Worm (Caenorhabditis elegans) whole organism, late embryonic: ENCODE measurements around the gene srh-131.

Experiments used
- C08G9.2 ChIP-seq: sonication (generic microtip); optimal IDR thresholded peaks from 2 replicates; lab custom pipeline; 2016; ENCODE audit warnings: mild to moderate bottlenecking, missing genetic modification characterization, moderate library complexity, missing compliant biosample characterization
- F13H6.1 ChIP-seq: sonication (generic microtip); optimal IDR thresholded peaks from 2 replicates; lab custom pipeline; 2016; ENCODE audit warnings: missing genetic modification characterization, missing compliant biosample characterization
- Y22D7AL.16 ChIP-seq: sonication (generic microtip); optimal IDR thresholded peaks from 2 replicates; lab custom pipeline; 2016; ENCODE audit warnings: missing genetic modification characterization, missing compliant biosample characterization
- ama-1 ChIP-seq: fragments of 150-350 bp; optimal IDR thresholded peaks from 2 replicates; lab custom pipeline; 2014
- ceh-14 ChIP-seq: sonication (generic microtip); optimal IDR thresholded peaks from 2 replicates; lab custom pipeline; 2016; ENCODE audit warnings: missing genotype, missing genetic modification characterization, missing compliant biosample characterization
- ceh-18 ChIP-seq: sonication (generic microtip); optimal IDR thresholded peaks from 2 replicates; lab custom pipeline; 2016; ENCODE audit warnings: missing genetic modification characterization, missing compliant biosample characterization
- ceh-19 ChIP-seq: fragments of 200-800 bp; sonication (Bioruptor generic); optimal IDR thresholded peaks from 2 replicates; lab custom pipeline; 2018; ENCODE audit warnings: mild to moderate bottlenecking, missing genetic modification characterization, missing compliant biosample characterization
- ceh-30 ChIP-seq: fragments of 150-350 bp; optimal IDR thresholded peaks from 2 replicates; lab custom pipeline; 2014; ENCODE audit warnings: missing biosample characterization, missing genetic modification characterization
- ceh-34 ChIP-seq: sonication (generic microtip); optimal IDR thresholded peaks from 2 replicates; lab custom pipeline; 2016; ENCODE audit warnings: mild to moderate bottlenecking, missing genetic modification characterization, missing compliant biosample characterization
- ceh-45 ChIP-seq: fragments of 200-800 bp; sonication (Bioruptor generic); IDR thresholded peaks from 2 replicates; pipeline ENCODE4 v1.3.6; 2022; ENCODE audit warnings: missing genetic modification reagents, missing genetic modification characterization, missing compliant biosample characterization
- ceh-48 ChIP-seq: sonication (generic microtip); optimal IDR thresholded peaks from 2 replicates; lab custom pipeline; 2016; ENCODE audit warnings: missing genetic modification characterization, inconsistent platforms, missing compliant biosample characterization
- ets-4 ChIP-seq: sonication (generic microtip); optimal IDR thresholded peaks from 2 replicates; lab custom pipeline; 2016; ENCODE audit warnings: missing genetic modification characterization, missing compliant biosample characterization
- eyg-1 ChIP-seq: sonication (generic microtip); optimal IDR thresholded peaks from 2 replicates; lab custom pipeline; 2016; ENCODE audit warnings: missing genotype, missing genetic modification characterization, missing compliant biosample characterization
- fkh-6 ChIP-seq: sonication (generic microtip); optimal IDR thresholded peaks from 2 replicates; lab custom pipeline; 2016; ENCODE audit warnings: missing genetic modification characterization, missing compliant biosample characterization
- gmeb-2 ChIP-seq: sonication (generic microtip); optimal IDR thresholded peaks from 2 replicates; lab custom pipeline; 2016; ENCODE audit warnings: missing genetic modification characterization, inconsistent platforms, missing compliant biosample characterization
- hlh-15 ChIP-seq: sonication (generic microtip); optimal IDR thresholded peaks from 2 replicates; lab custom pipeline; 2016; ENCODE audit warnings: missing genetic modification characterization, missing compliant biosample characterization
- hlh-6 ChIP-seq: sonication (generic microtip); optimal IDR thresholded peaks from 2 replicates; lab custom pipeline; 2016; ENCODE audit warnings: missing genotype, missing genetic modification characterization, missing compliant biosample characterization
- hlh-8 ChIP-seq: sonication (generic microtip); optimal IDR thresholded peaks from 2 replicates; lab custom pipeline; 2016; ENCODE audit warnings: missing genotype, missing genetic modification characterization, missing compliant biosample characterization
- lim-6 ChIP-seq: sonication (generic microtip); optimal IDR thresholded peaks from 2 replicates; lab custom pipeline; 2016; ENCODE audit warnings: missing genetic modification characterization, missing compliant biosample characterization
- lin-11 ChIP-seq: fragments of 200-800 bp; sonication (Bioruptor generic); optimal IDR thresholded peaks from 2 replicates; lab custom pipeline; 2018; ENCODE audit warnings: mild to moderate bottlenecking, missing genetic modification characterization, missing compliant biosample characterization
- madf-2 ChIP-seq: sonication (generic microtip); optimal IDR thresholded peaks from 2 replicates; lab custom pipeline; 2017; ENCODE audit warnings: missing genetic modification characterization, missing compliant biosample characterization
- mec-3 ChIP-seq: sonication (generic microtip); optimal IDR thresholded peaks from 2 replicates; lab custom pipeline; 2016; ENCODE audit warnings: borderline replicate concordance, missing genetic modification characterization, missing compliant biosample characterization
- nhr-11 ChIP-seq: fragments of 150-350 bp; optimal IDR thresholded peaks from 2 replicates; lab custom pipeline; 2014; ENCODE audit warnings: missing biosample characterization, missing genetic modification characterization
- odd-2 ChIP-seq: sonication (generic microtip); optimal IDR thresholded peaks from 2 replicates; lab custom pipeline; 2017; ENCODE audit warnings: antibody characterized with exemption, mild to moderate bottlenecking, missing genetic modification characterization, missing compliant biosample characterization
- pha-2 ChIP-seq: sonication (generic microtip); optimal IDR thresholded peaks from 2 replicates; lab custom pipeline; 2017; ENCODE audit warnings: mild to moderate bottlenecking, missing genetic modification characterization, missing compliant biosample characterization
- pha-4 ChIP-seq: fragments of 150-350 bp; optimal IDR thresholded peaks from 2 replicates; lab custom pipeline; 2018; ENCODE audit warnings: missing biosample characterization, missing genetic modification reagents, missing genetic modification characterization
- pros-1 ChIP-seq: fragments of 150-350 bp; optimal IDR thresholded peaks from 2 replicates; lab custom pipeline; 2014; ENCODE audit warnings: missing biosample characterization, missing genetic modification reagents, missing genetic modification characterization
- ref-2 ChIP-seq: sonication (generic microtip); optimal IDR thresholded peaks from 2 replicates; lab custom pipeline; 2016; ENCODE audit warnings: missing genetic modification characterization, missing compliant biosample characterization
- rnt-1 ChIP-seq: sonication (generic microtip); optimal IDR thresholded peaks from 2 replicates; lab custom pipeline; 2016; ENCODE audit warnings: missing genetic modification characterization, missing compliant biosample characterization
- syd-9 ChIP-seq: sonication (generic microtip); optimal IDR thresholded peaks from 2 replicates; lab custom pipeline; 2016; ENCODE audit warnings: mild to moderate bottlenecking, missing genetic modification characterization, moderate library complexity, missing compliant biosample characterization
- tbx-2 ChIP-seq: sonication (generic microtip); optimal IDR thresholded peaks from 2 replicates; lab custom pipeline; 2016; ENCODE audit warnings: missing genetic modification characterization, missing compliant biosample characterization
- ttx-3 ChIP-seq: sonication (generic microtip); optimal IDR thresholded peaks from 2 replicates; lab custom pipeline; 2016; ENCODE audit warnings: missing genetic modification reagents, missing genetic modification characterization, missing compliant biosample characterization
- unc-55 ChIP-seq: sonication (generic microtip); optimal IDR thresholded peaks from 2 replicates; lab custom pipeline; 2017; ENCODE audit warnings: missing biosample characterization, missing genetic modification reagents, missing genetic modification characterization
- unc-86 ChIP-seq: sonication (generic microtip); optimal IDR thresholded peaks from 2 replicates; lab custom pipeline; 2016; ENCODE audit warnings: missing genetic modification characterization, missing compliant biosample characterization
- ztf-16 ChIP-seq: sonication (generic microtip); optimal IDR thresholded peaks from 2 replicates; lab custom pipeline; 2017; ENCODE audit warnings: missing genetic modification characterization, missing compliant biosample characterization

Gene srh-131

DNA sequence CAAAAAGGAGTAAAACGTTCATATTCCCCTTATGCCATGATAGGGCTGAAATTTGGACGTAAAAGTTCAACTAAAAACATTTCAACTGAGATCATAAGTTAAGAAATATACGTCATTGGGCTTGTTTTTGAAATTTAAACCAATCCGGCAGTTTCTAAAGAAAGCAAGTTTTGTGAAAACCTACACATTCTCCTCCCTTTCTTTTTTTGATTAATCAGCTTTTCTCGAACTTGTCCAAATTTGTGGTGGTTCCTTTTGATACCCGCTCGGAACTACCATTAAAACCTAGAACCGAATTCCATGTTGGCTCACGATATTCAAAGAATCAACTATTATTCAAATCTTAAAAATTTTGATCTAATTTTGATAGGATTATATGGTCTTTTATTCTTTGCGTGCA is 24.9 kb upstream of the srh-131 start, which contains the start of gene srz-54:
Gene srz-54 (plus strand): TSS at position 301 of the 400 bp plus-strand sequence.
- TF ChIP-seq ceh-18 (tag; lab: Kevin White, UChicago), result no peak

DNA sequence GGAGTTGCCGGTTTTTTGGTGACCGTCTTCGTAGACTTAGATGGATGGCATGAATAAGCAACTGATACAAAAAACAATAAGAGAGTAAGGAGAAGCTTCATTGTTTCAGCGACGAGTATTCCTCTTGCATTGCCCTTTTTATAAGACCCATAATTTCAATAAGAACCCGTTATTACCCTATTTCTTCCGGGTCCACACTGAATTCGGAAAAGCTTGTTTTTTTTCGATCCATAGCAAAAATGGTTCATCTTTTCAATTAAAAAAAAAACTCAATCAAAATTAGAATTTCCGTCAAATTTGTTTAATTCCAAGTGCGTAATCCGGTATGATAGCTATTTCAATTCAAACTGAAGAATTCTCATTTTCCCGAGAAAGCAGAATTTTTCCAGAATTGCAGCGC is 18.3 kb upstream of the srh-131 start, which contains the start of gene Y102A5C.40:
Gene Y102A5C.40 (minus strand): TSS at position 101 of the 400 bp plus-strand sequence.
- TF ChIP-seq ceh-18 (tag; lab: Kevin White, UChicago), result no peak
- TF ChIP-seq ztf-16 (tag; lab: Kevin White, UChicago), result no peak
- TF ChIP-seq rnt-1 (tag; lab: Kevin White, UChicago), result no peak
- no peak for TF ChIP-seq nhr-11
- no peak for TF ChIP-seq mec-3 (tag; lab: Kevin White, UChicago)
- TF ChIP-seq lim-6 (tag; lab: Kevin White, UChicago), result no peak
- TF ChIP-seq unc-55 (GFP tag; lab: Kevin White, UChicago), result no peak
- no peak for TF ChIP-seq ceh-48 (tag; lab: Kevin White, UChicago)

DNA sequence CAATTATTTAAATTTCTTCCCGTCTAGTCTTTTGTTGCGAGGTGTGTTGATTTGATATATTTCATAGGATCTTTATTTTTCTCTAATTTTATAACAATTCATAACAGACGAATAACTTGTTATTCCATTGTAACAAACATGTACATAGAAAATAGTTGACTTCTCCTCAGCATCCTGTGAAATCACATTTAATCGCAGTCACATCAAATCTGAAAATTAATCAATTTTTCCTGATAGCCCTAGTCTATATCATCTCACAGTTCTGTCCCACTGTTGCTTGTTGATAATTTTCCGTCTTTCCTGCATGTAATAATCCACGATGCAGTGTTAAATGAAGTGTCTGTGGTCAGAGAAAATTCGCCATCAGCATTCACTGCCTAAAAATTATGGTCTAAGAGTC is 17.5 kb upstream of the srh-131 start:
- TF ChIP-seq pha-4 (tag; lab: Kevin White, UChicago) (no peak), ets-4 (tag; lab: Kevin White, UChicago) (no peak), ceh-19 (GFP tag; lab: Kevin White, UChicago) (no peak), hlh-8 (tag; lab: Kevin White, UChicago) (no peak)
- TF ChIP-seq, all 69 proteins: peak for 0

DNA sequence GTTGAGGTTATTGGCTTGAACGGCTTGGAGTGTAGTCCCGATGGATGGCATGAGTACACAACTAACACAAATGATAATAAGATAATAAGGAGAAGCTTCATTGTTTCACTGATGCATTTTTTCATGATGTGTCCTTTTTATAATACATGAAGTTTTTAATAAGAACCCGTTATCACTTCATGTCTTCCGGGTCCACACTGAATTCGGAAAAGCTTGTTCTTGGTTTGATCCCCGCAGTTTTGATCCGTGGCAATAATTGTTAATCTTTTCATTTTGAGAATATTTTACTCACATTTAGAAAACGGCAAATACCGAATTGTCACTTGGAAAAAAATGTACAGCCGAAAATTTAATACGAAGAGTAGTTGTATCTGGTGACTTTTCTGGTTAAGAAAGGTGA is 16.7 kb upstream of the srh-131 start, which contains the start of gene Y102A5C.27:
Gene Y102A5C.27 (minus strand): TSS at position 101 of the 400 bp plus-strand sequence.
- TF ChIP-seq hlh-15 (tag; lab: Kevin White, UChicago) (no peak), gmeb-2 (tag; lab: Kevin White, UChicago) (no peak), F13H6.1 (tag; lab: Kevin White, UChicago) (no peak), ztf-16 (tag; lab: Kevin White, UChicago) (no peak), ceh-45 (GFP tag; lab: Robert Waterston, UW) (no peak), fkh-6 (tag; lab: Kevin White, UChicago) (no peak), unc-86 (tag; lab: Kevin White, UChicago) (no peak), hlh-8 (tag; lab: Kevin White, UChicago) (no peak), unc-55 (GFP tag; lab: Kevin White, UChicago) (no peak), ceh-48 (tag; lab: Kevin White, UChicago) (no peak), ceh-18 (tag; lab: Kevin White, UChicago) (no peak), ceh-34 (no peak), C08G9.2 (tag; lab: Kevin White, UChicago) (no peak), syd-9 (tag; lab: Kevin White, UChicago) (no peak), hlh-6 (tag; lab: Kevin White, UChicago) (no peak), ceh-30 (tag; lab: Kevin White, UChicago) (no peak), eyg-1 (tag; lab: Kevin White, UChicago) (no peak), ref-2 (no peak), odd-2 (tag; lab: Kevin White, UChicago) (no peak), lin-11 (tag; lab: Kevin White, UChicago) (no peak)

DNA sequence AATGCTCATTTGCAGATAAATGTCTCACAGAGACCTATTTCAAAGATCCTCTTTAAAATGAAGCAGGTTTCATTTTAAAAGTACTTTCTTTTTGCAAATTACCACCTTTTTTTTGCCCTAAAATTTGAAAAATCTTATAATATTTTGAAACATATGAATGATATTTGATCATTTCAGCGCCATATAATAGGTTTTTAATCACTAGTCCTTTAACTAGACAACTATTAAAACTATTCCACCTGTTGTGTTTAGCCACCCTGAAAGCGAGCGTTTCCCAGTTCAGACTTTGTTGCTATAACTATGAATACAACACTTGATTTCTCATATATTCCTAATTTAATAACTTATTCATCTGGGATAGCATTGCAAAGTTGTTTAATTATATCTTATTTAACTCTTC is 13.6 kb upstream of the srh-131 start, which contains the start of gene srz-95:
Gene srz-95 (plus strand): TSS at position 301 of the 400 bp plus-strand sequence.
- TF ChIP-seq Y22D7AL.16 (tag; lab: Kevin White, UChicago), result no peak
- no peak for TF ChIP-seq ttx-3 (tag; lab: Kevin White, UChicago)
- no peak for TF ChIP-seq ceh-18 (tag; lab: Kevin White, UChicago)
- no peak for TF ChIP-seq lin-11 (tag; lab: Kevin White, UChicago)
- TF ChIP-seq pros-1 (tag; lab: Kevin White, UChicago), result no peak
- no peak for TF ChIP-seq fkh-6 (tag; lab: Kevin White, UChicago)
- no peak for TF ChIP-seq pha-2 (tag; lab: Kevin White, UChicago)
- no peak for TF ChIP-seq tbx-2
- TF ChIP-seq ceh-14 (tag; lab: Kevin White, UChicago), result no peak
- TF ChIP-seq madf-2 (tag; lab: Kevin White, UChicago), result no peak
- no peak for TF ChIP-seq ztf-16 (tag; lab: Kevin White, UChicago)
- TF ChIP-seq ceh-34, result no peak
- no peak for TF ChIP-seq ceh-30 (tag; lab: Kevin White, UChicago)
- no peak for TF ChIP-seq ama-1
- no peak for TF ChIP-seq lim-6 (tag; lab: Kevin White, UChicago)
- TF ChIP-seq syd-9 (tag; lab: Kevin White, UChicago), result no peak
